Fruit fly (Drosophila melanogaster): Measurements from ENCODE around the gene Ccdc39.
A peak's percentile ranks its signal among the peaks of the same experiment; 100 is the strongest.

Ccdc39 gene

DNA sequence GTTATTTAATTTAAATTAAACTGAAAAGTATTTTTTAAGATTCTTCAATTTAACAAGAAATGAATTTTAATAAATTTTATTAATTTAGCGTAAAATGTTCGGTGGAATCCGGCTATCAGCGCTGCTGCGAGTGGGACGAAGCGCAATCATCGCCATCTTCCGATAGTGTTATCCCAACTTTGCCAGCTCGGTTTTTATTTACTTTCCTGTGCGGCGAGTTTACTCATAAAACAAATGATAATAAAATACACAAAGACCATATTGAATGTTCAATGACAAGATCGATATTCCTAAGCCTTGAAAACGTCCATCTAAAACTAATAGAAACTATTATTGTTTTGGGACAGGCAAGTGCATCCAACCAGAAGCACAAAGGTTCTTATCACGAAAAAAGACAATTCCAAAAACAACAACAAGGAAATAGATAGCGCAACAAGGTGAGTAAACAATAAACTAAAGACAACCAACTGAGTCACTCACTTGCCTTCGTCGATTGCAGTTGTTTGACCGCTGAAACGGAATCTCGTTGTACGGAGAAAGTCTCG is 28.7 kb upstream of the Ccdc39 start (continued):
- TF ChIP-seq CG7963 (GFP tag; IDR thresholded peaks at IDR 0.05; ENCODE audit: partially characterized antibody) = peak; percentile 51; the same call in 1 of the 3 replicates
- TF ChIP-seq dm (GFP tag; optimal IDR thresholded peaks at IDR 0.05) = peak; percentile 5
- peak; percentile 19 for TF ChIP-seq Chrac-16 (GFP tag; optimal IDR thresholded peaks at IDR 0.05)
- TF ChIP-seq gfzf (GFP tag; optimal IDR thresholded peaks at IDR 0.05) = no peak
- TF ChIP-seq CG11093 (GFP tag; IDR thresholded peaks at IDR 0.05) = peak; percentile 47; the same call in 1 of the 3 replicates
- peak; percentile 79 for TF ChIP-seq CG12659 (GFP tag; optimal IDR thresholded peaks at IDR 0.05)
- peak; percentile 68 for TF ChIP-seq CG17385 (GFP tag; optimal IDR thresholded peaks at IDR 0.05)
- TF ChIP-seq tap (tag; optimal IDR thresholded peaks at IDR 0.05) = peak; percentile 58
- TF ChIP-seq scrt (GFP tag; optimal IDR thresholded peaks at IDR 0.05) = peak; percentile 55
- peak; percentile 90 for TF ChIP-seq CG33557 (GFP tag; optimal IDR thresholded peaks at IDR 0.05)
- no peak for TF ChIP-seq CG4730 (GFP tag; IDR thresholded peaks at IDR 0.05)
- TF ChIP-seq CG1792 (GFP tag; optimal IDR thresholded peaks at IDR 0.05) = peak; percentile 58
- TF ChIP-seq CG2116 (GFP tag; optimal IDR thresholded peaks at IDR 0.05) = peak; percentile 55
- TF ChIP-seq CG3281 (GFP tag; optimal IDR thresholded peaks at IDR 0.05) = peak; percentile 52
- TF ChIP-seq CG8089 (GFP tag; optimal IDR thresholded peaks at IDR 0.05) = peak; percentile 55
- TF ChIP-seq jigr1 (GFP tag; IDR thresholded peaks at IDR 0.05) = no peak
- TF ChIP-seq sens-2 (GFP tag; IDR thresholded peaks at IDR 0.05) = peak; percentile 48; the same call in 1 of the 2 replicates
- peak; percentile 49 for TF ChIP-seq CG7556 (GFP tag; optimal IDR thresholded peaks at IDR 0.05)
- TF ChIP-seq abd-A (tag; optimal IDR thresholded peaks at IDR 0.05) = no peak
- TF ChIP-seq hbn (GFP tag; IDR thresholded peaks at IDR 0.05; ENCODE audit: partially characterized antibody) = peak; percentile 47; the same call in 1 of the 2 replicates
- TF ChIP-seq H15 (GFP tag; IDR thresholded peaks at IDR 0.05) = peak; percentile 62; the same call in 2 of the 3 replicates
- peak; percentile 81 for TF ChIP-seq CG3407 (GFP tag; optimal IDR thresholded peaks at IDR 0.05)
- TF ChIP-seq Scr (GFP tag; IDR thresholded peaks at IDR 0.05; ENCODE audit: partially characterized antibody) = peak; percentile 72
- TF ChIP-seq CG10431 (GFP tag; optimal IDR thresholded peaks at IDR 0.05) = peak; percentile 84
- peak; percentile 49 for TF ChIP-seq CG4854 (GFP tag; optimal IDR thresholded peaks at IDR 0.05)
- peak; percentile 11; the same call in 1 of the 2 replicates for TF ChIP-seq Adf1 (GFP tag; IDR thresholded peaks at IDR 0.05)
- peak; percentile 78 for TF ChIP-seq CG6791 (GFP tag; IDR thresholded peaks at IDR 0.05; ENCODE audit: partially characterized antibody)
- TF ChIP-seq az2 (GFP tag; optimal IDR thresholded peaks at IDR 0.05) = peak; percentile 43
- no peak for TF ChIP-seq CG18011 (GFP tag; optimal IDR thresholded peaks at IDR 0.05)
- peak; percentile 65 for TF ChIP-seq CG15514 (GFP tag; optimal IDR thresholded peaks at IDR 0.05)
- TF ChIP-seq Spps (tag; optimal IDR thresholded peaks at IDR 0.05) = peak; percentile 68
- TF ChIP-seq CG4707 (GFP tag; optimal IDR thresholded peaks at IDR 0.05) = peak; percentile 79
- TF ChIP-seq lola (GFP tag; optimal IDR thresholded peaks at IDR 0.05) = peak in 1 of 3 experiments; percentile 75
- peak; percentile 7 for TF ChIP-seq CG5245 (GFP tag; optimal IDR thresholded peaks at IDR 0.05)
- peak; percentile 38 for TF ChIP-seq exex (tag; optimal IDR thresholded peaks at IDR 0.05)
- TF ChIP-seq da (GFP tag; optimal IDR thresholded peaks at IDR 0.05) = no peak
- no peak for TF ChIP-seq CG17612 (GFP tag; IDR thresholded peaks at IDR 0.05)
- TF ChIP-seq Awh (GFP tag; IDR thresholded peaks at IDR 0.05) = peak; percentile 72; the same call in 1 of the 2 replicates
- TF ChIP-seq sr (GFP tag; IDR thresholded peaks at IDR 0.05) = no peak; the same call in 1 of the 3 replicates
- peak; percentile 62 for TF ChIP-seq nmo (GFP tag; optimal IDR thresholded peaks at IDR 0.05)
- peak; percentile 67; the same call in 2 of the 3 replicates for TF ChIP-seq Aef1 (GFP tag; IDR thresholded peaks at IDR 0.05)
- peak; percentile 5 for TF ChIP-seq NK7.1 (GFP tag; optimal IDR thresholded peaks at IDR 0.05)
- peak; percentile 33 for TF ChIP-seq psq (GFP tag; optimal IDR thresholded peaks at IDR 0.05)
- TF ChIP-seq GATAe (GFP tag; conservative IDR thresholded peaks at IDR 0.05) = peak; percentile 51; the same call in 1 of the 2 replicates
- TF ChIP-seq slp2 (GFP tag; optimal IDR thresholded peaks at IDR 0.05) = no peak
- TF ChIP-seq CG2889 (GFP tag; IDR thresholded peaks at IDR 0.05) = 0 out of 3 replicates have a peak, but pooled peaks have one; percentile 22
- TF ChIP-seq CG7987 (GFP tag; optimal IDR thresholded peaks at IDR 0.05) = peak; percentile 82
- peak; percentile 72 for TF ChIP-seq Bgb (GFP tag; IDR thresholded peaks at IDR 0.05; ENCODE audit: partially characterized antibody)
